Fruit fly (Drosophila melanogaster): ENCODE results near the gene IP3K1.

The IP3K1 gene

dm6 chr2L:9790535-9790992, 8.4 kb downstream of the IP3K1 start, which contains the start of gene CG4036 (continued):
- TF ChIP-seq CHES-1-like (GFP tag; optimal IDR thresholded peaks at IDR 0.05) (peak; percentile 30), Sox100B (GFP tag; optimal IDR thresholded peaks at IDR 0.05) (no peak), CG14710 (tag; optimal IDR thresholded peaks at IDR 0.05) (peak; percentile 24), CG11247 (GFP tag; IDR thresholded peaks at IDR 0.05) (no peak), ttk (GFP tag; IDR thresholded peaks at IDR 0.05) (no peak), CG13287 (GFP tag; IDR thresholded peaks at IDR 0.05; ENCODE audit: partially characterized antibody) (peak; percentile 59), CG8290 (GFP tag; optimal IDR thresholded peaks at IDR 0.05) (no peak), CG8290 (tag; optimal IDR thresholded peaks at IDR 0.05) (peak in 1 of 2 experiments; percentile 54), bbx (GFP tag; IDR thresholded peaks at IDR 0.05; ENCODE audit: partially characterized antibody) (0 out of 2 replicates have a peak, but pooled peaks have one; percentile 24), CG3726 (GFP tag; IDR thresholded peaks at IDR 0.05) (no peak), YL-1 (GFP tag; optimal IDR thresholded peaks at IDR 0.05) (peak; percentile 67), sens-2 (GFP tag; IDR thresholded peaks at IDR 0.05) (no peak), CG7372 (GFP tag; IDR thresholded peaks at IDR 0.05) (no peak), fu2 (GFP tag; optimal IDR thresholded peaks at IDR 0.05) (no peak), HLH54F (GFP tag; optimal IDR thresholded peaks at IDR 0.05) (no peak), zen (tag; optimal IDR thresholded peaks at IDR 0.05) (peak; percentile 60), Scr (GFP tag; IDR thresholded peaks at IDR 0.05; ENCODE audit: partially characterized antibody) (peak; percentile 33; the same call in 1 of the 2 replicates), CrebB (tag; optimal IDR thresholded peaks at IDR 0.05) (no peak), CG17829 (tag; optimal IDR thresholded peaks at IDR 0.05) (peak; percentile 40), fd3F (GFP tag; optimal IDR thresholded peaks at IDR 0.05) (no peak), Stat92E (GFP tag; optimal IDR thresholded peaks at IDR 0.05) (peak in 1 of 3 experiments; percentile 32), kah (GFP tag; optimal IDR thresholded peaks at IDR 0.05) (no peak), trem (tag; optimal IDR thresholded peaks at IDR 0.05) (peak; percentile 60), CG9876 (GFP tag; optimal IDR thresholded peaks at IDR 0.05) (no peak), hkb (optimal IDR thresholded peaks at IDR 0.05) (peak; percentile 27), hkb (GFP tag; IDR thresholded peaks at IDR 0.05) (no peak), CG3995 (GFP tag; optimal IDR thresholded peaks at IDR 0.05) (no peak), Myb (GFP tag; optimal IDR thresholded peaks at IDR 0.05) (peak; percentile 93), Blimp-1 (GFP tag; optimal IDR thresholded peaks at IDR 0.05) (no peak), Atf-2 (GFP tag; optimal IDR thresholded peaks at IDR 0.05) (no peak), Max (GFP tag; optimal IDR thresholded peaks at IDR 0.05) (peak; percentile 10), amos (GFP tag; IDR thresholded peaks at IDR 0.05; ENCODE audit: partially characterized antibody) (peak; percentile 30; the same call in 1 of the 2 replicates), Gsc (GFP tag; IDR thresholded peaks at IDR 0.05) (no peak), ara (GFP tag; IDR thresholded peaks at IDR 0.05) (no peak), pros (GFP tag; optimal IDR thresholded peaks at IDR 0.05) (no peak), unc-4 (GFP tag; IDR thresholded peaks at IDR 0.05; ENCODE audit: partially characterized antibody) (0 out of 2 replicates have a peak, but pooled peaks have one; percentile 37), Trl (optimal IDR thresholded peaks at IDR 0.05) (no peak), Trl (GFP tag; optimal IDR thresholded peaks at IDR 0.05) (no peak), CG13624 (GFP tag; optimal IDR thresholded peaks at IDR 0.05) (peak; percentile 10), CG2116 (GFP tag; optimal IDR thresholded peaks at IDR 0.05) (peak; percentile 18), psq (GFP tag; optimal IDR thresholded peaks at IDR 0.05) (no peak), hbn (GFP tag; IDR thresholded peaks at IDR 0.05; ENCODE audit: partially characterized antibody) (no peak), Fer2 (tag; optimal IDR thresholded peaks at IDR 0.05) (no peak), CG15269 (tag; optimal IDR thresholded peaks at IDR 0.05) (no peak), nmo (GFP tag; optimal IDR thresholded peaks at IDR 0.05) (peak; percentile 45), ro (GFP tag; IDR thresholded peaks at IDR 0.05) (no peak), D (optimal IDR thresholded peaks at IDR 0.05) (peak; percentile 49), D (GFP tag; optimal IDR thresholded peaks at IDR 0.05) (no peak), BEAF-32 (GFP tag; optimal IDR thresholded peaks at IDR 0.05) (peak; percentile 52), tna (GFP tag; IDR thresholded peaks at IDR 0.05; ENCODE audit: partially characterized antibody) (no peak), CG10321 (GFP tag; IDR thresholded peaks at IDR 0.05) (no peak)
